Worm (Caenorhabditis elegans): ENCODE results near the gene ZK1067.4.

The ZK1067.4 gene

DNA sequence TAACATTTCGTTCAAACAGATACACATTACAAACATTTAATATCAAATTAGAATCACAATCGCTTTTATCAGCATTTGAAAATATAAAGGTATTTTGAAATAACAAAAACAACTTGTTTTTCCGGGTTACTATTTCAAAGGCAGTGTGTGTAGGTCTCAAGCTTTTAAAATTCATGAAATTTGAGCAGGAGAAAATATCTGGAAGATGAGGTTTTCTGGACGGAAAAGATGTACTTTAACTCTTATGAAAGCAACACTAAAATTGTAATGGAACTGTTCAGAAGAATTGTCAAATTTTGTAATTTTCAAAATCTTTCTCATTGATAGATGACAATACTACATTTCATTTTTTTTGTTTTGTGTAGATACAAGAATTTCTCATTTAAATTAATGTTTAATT, 48.4 kb downstream of the ZK1067.4 start:
- peak; percentile 46 for TF ChIP-seq nhr-85 (tag)
- no peak for TF ChIP-seq hpl-2 (GFP tag; optimal IDR thresholded peaks at IDR 0.05)
- no peak for TF ChIP-seq tbx-2 (tag; optimal IDR thresholded peaks at IDR 0.05)
- no peak for TF ChIP-seq skn-1 (tag; optimal IDR thresholded peaks at IDR 0.05)
- no peak for TF ChIP-seq nhr-11 (tag; optimal IDR thresholded peaks at IDR 0.05)
- no peak for TF ChIP-seq nhr-84 (tag; optimal IDR thresholded peaks at IDR 0.05)

- TF ChIP-seq mep-1 (tag; optimal IDR thresholded peaks at IDR 0.05) (peak; percentile 67), snu-23 (GFP tag; optimal IDR thresholded peaks at IDR 0.05) (peak; percentile 63), lin-35 (GFP tag; optimal IDR thresholded peaks at IDR 0.05) (peak in 1 of 2 experiments; percentile 2), efl-3 (GFP tag; optimal IDR thresholded peaks at IDR 0.05) (no peak), hlh-17 (GFP tag; optimal IDR thresholded peaks at IDR 0.05; ENCODE audit: borderline replicate concordance) (no peak), jun-1 (tag; optimal IDR thresholded peaks at IDR 0.05) (no peak), nhr-90 (tag; optimal IDR thresholded peaks at IDR 0.05; ENCODE audit: poor library complexity) (peak; percentile 29), elt-3 (tag; optimal IDR thresholded peaks at IDR 0.05) (peak in 2 of 6 experiments; percentile 23 to 27), lin-14 (GFP tag; optimal IDR thresholded peaks at IDR 0.05) (peak; percentile 86), aha-1 (tag; optimal IDR thresholded peaks at IDR 0.05) (no peak), nhr-85 (tag) (peak; percentile 90), skn-1 (tag; optimal IDR thresholded peaks at IDR 0.05) (no peak), nhr-11 (tag; optimal IDR thresholded peaks at IDR 0.05) (no peak), isw-1 (GFP tag; IDR thresholded peaks at IDR 0.05) (no peak), snpc-4 (tag; optimal IDR thresholded peaks at IDR 0.05) (no peak), nhr-47 (tag; optimal IDR thresholded peaks at IDR 0.05) (peak; percentile 0), blmp-1 (tag; optimal IDR thresholded peaks at IDR 0.05) (peak; percentile 99), sox-4 (tag; optimal IDR thresholded peaks at IDR 0.05) (no peak), sptf-1 (tag; optimal IDR thresholded peaks at IDR 0.05) (no peak), dpl-1 (GFP tag; optimal IDR thresholded peaks at IDR 0.05) (peak in 1 of 3 experiments; percentile 7), xbp-1 (tag; optimal IDR thresholded peaks at IDR 0.05) (no peak), nhr-71 (tag; optimal IDR thresholded peaks at IDR 0.05) (peak; percentile 38), zag-1 (tag; optimal IDR thresholded peaks at IDR 0.05) (no peak), nhr-20 (tag; optimal IDR thresholded peaks at IDR 0.05) (peak; percentile 46), ceh-88 (GFP tag; IDR thresholded peaks at IDR 0.05) (no peak), tlp-1 (tag; optimal IDR thresholded peaks at IDR 0.05) (no peak), lsy-2 (tag; optimal IDR thresholded peaks at IDR 0.05) (peak in 1 of 2 experiments; percentile 40), fkh-4 (tag; optimal IDR thresholded peaks at IDR 0.05; ENCODE audit: borderline replicate concordance) (no peak), hpl-2 (GFP tag; optimal IDR thresholded peaks at IDR 0.05) (no peak), egl-27 (tag; optimal IDR thresholded peaks at IDR 0.05) (no peak), unc-98 (GFP tag; IDR thresholded peaks at IDR 0.05) (no peak)
These were observed 49.9 kb downstream of the ZK1067.4 start for ce11 chrII:9260026-9260425.

DNA sequence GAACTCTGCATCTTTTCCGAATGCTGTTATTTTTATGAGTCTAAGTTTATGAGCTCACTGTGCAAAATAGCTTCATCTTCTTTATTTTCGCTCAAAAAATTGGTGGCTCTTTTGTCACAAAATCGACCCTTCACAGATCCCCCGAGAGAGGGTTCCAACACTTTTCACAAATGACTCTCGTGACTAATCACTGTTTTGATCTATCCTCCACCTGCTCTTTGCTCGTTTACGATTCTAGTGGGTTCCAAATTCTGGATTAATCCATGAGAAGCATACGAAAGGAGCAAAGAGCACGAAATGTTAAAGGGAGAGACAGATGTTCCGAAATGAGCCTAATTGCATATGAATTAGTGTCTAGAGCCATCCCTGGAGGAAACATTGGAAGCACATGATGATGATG, 51.2 kb downstream of the ZK1067.4 start:
- peak; percentile 8 for TF ChIP-seq dsc-1 (tag; optimal IDR thresholded peaks at IDR 0.05)
- TF ChIP-seq Y116A8C.19 (tag; optimal IDR thresholded peaks at IDR 0.05; ENCODE audit: borderline replicate concordance): no peak

DNA sequence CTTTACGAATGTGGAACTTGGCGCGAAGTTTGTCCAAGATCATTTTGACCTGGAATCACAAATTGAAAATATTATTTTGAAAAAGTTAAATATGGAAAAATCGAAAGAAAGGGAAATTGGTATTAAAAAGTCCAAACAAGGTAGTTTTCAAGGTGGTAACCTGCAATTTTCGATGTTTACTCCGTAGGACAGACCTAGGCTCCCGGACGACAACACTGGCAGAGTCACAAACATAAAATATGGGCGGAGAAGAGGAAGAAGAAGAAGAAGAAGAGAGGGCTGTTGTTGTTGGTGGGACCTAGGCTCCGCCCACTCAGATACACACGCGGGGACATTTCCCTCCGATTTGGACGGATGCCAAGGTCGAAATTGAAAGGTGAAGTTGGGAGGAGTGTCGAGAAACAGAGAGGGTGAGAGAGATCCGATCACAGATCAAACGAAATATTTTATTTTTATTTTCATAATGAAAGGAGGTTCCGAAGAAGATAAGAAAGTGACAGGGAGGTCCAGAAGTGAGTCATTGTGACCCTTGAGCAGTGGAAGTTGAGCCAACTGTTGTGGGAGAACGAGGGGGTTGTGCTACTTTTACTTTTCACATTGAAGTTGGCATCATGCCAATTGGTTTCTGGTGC, 51.9 kb downstream of the ZK1067.4 start, which contains the start of gene aqp-2:
Gene aqp-2 (minus strand): TSS at position 51 of the 632 bp plus-strand sequence.
- TF ChIP-seq nhr-47 (tag; optimal IDR thresholded peaks at IDR 0.05) (peak; percentile 30), nhr-85 (tag) (peak; percentile 88), lin-13 (GFP tag; optimal IDR thresholded peaks at IDR 0.05) (no peak), zag-1 (tag; optimal IDR thresholded peaks at IDR 0.05) (no peak), snu-23 (GFP tag; optimal IDR thresholded peaks at IDR 0.05) (peak; percentile 72), ztf-4 (tag; optimal IDR thresholded peaks at IDR 0.05) (no peak), unc-62 (GFP tag; optimal IDR thresholded peaks at IDR 0.05) (no peak), lsy-2 (tag; optimal IDR thresholded peaks at IDR 0.05) (peak; percentile 22 to 56), ceh-88 (GFP tag; IDR thresholded peaks at IDR 0.05) (no peak; the same call in 1 of the 2 replicates), grh-1 (GFP tag; IDR thresholded peaks at IDR 0.05) (no peak), lin-14 (GFP tag; optimal IDR thresholded peaks at IDR 0.05) (peak; percentile 90), nhr-77 (tag; optimal IDR thresholded peaks at IDR 0.05) (no peak), vab-15 (tag; optimal IDR thresholded peaks at IDR 0.05) (no peak), lir-3 (tag; optimal IDR thresholded peaks at IDR 0.05; ENCODE audit: poor library complexity) (no peak), blmp-1 (tag; optimal IDR thresholded peaks at IDR 0.05) (peak; percentile 94), unc-130 (tag; optimal IDR thresholded peaks at IDR 0.05) (peak; percentile 45), unc-30 (tag; optimal IDR thresholded peaks at IDR 0.05) (no peak), mep-1 (tag; optimal IDR thresholded peaks at IDR 0.05) (peak; percentile 53), fos-1 (tag; optimal IDR thresholded peaks at IDR 0.05) (peak; percentile 47), ceh-90 (tag; optimal IDR thresholded peaks at IDR 0.05) (no peak), xbp-1 (tag; optimal IDR thresholded peaks at IDR 0.05) (peak; percentile 36), C04F5.9 (tag; optimal IDR thresholded peaks at IDR 0.05) (peak; percentile 15)
